Worm (Caenorhabditis elegans) whole organism, dauer: ENCODE results near the gene msp-56.

Source experiments
- unc-62 ChIP-seq: sonication (generic microtip); optimal IDR thresholded peaks from 2 replicates; lab custom pipeline; 2017; ENCODE audit warnings: missing biosample characterization, missing genetic modification reagents, missing genetic modification characterization

msp-56 gene

DNA sequence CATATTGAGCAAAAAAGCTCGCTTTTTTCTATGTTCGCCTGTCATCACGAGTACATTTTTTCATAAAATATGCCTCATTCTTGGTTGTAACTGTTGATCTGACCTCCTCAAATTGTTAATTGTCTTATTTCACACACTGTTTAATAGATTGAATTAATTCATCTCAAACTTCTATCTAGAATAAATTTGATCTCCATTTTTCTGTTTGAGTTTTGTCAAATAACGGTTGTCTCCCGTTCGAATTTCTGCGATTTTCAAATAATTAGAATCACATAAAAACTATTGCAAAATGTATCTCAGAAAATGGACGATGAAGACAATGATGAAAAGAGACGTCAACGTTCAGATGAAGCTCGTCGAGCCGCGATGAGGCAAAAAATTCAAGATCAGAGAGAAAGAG is 20.6 kb downstream of the msp-56 start, which contains the start of gene K07F5.14:
Gene K07F5.14, plus strand, starts transcription at position 301 of the 400 bp plus-strand sequence.
- TF ChIP-seq unc-62 (GFP tag; lab: Kevin White, UChicago) = no peak

DNA sequence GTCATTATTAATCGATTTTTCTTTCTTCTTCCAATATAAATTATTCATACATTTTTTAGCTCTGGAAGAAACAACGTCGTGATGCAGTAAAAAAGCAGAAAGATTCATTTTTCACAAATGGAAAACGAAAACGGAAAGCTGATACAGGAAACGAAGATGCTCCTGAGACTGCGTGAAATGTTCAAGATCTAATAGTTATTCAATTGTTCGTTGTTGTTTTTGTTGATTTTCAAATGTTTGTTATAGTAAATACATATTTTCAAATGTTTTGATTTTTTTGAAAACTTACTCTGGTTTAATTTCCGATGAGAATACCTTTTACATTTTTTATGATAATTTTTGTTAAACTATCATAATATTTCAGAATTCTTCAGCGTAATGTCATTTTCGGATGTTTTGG is 22.5 kb downstream of the msp-56 start, which contains the start of gene K07F5.16:
Gene K07F5.16, plus strand, starts transcription at position 301 of the 400 bp plus-strand sequence.
- no peak for TF ChIP-seq unc-62 (GFP tag; lab: Kevin White, UChicago)

ce11 chrIV:9864778-9865177 is 23.4 kb downstream of the msp-56 start, which contains the start of the genes K07F5.15 and K07F5.22:
K07F5.15 (plus strand) TSS chrIV:9865078.
K07F5.22 (plus strand) TSS chrIV:9865078.
- TF ChIP-seq unc-62 (GFP tag; lab: Kevin White, UChicago) = no peak

ce11 chrIV:9866865-9867264 is 25.5 kb downstream of the msp-56 start:
- no peak for TF ChIP-seq unc-62 (GFP tag; lab: Kevin White, UChicago)

- no peak for TF ChIP-seq unc-62 (GFP tag; lab: Kevin White, UChicago)
These were observed 26.6 kb downstream of the msp-56 start for ce11 chrIV:9867915-9868314.

DNA sequence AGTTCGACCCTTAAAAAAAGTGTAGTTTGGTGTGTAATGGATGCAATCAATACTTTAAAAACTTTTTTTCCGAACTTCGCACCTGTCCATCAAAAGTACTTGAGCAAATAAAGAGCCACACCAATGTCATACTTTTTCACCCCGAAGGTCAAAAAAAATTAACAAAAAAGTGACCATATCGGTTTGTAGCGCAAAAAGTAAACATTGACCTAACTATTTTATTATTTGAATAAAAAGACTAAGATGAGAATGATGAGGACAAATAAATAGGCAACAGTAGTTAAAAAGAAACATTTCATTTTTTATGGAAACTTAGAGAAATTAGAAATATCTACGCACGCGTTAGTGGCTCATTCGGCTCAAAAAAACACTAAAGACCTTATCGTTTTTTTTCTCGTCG is 28.0 kb downstream of the msp-56 start:
- TF ChIP-seq unc-62 (GFP tag; lab: Kevin White, UChicago) = no peak

- no peak for TF ChIP-seq unc-62 (GFP tag; lab: Kevin White, UChicago)
These were observed 30.9 kb downstream of the msp-56 start for ce11 chrIV:9872210-9872609.

ce11 chrIV:9872786-9873185 is 31.4 kb downstream of the msp-56 start:
- TF ChIP-seq unc-62 (GFP tag; lab: Kevin White, UChicago) = no peak

- TF ChIP-seq unc-62 (GFP tag; lab: Kevin White, UChicago) = no peak
These were observed 32.5 kb downstream of the msp-56 start for ce11 chrIV:9873837-9874236.

DNA sequence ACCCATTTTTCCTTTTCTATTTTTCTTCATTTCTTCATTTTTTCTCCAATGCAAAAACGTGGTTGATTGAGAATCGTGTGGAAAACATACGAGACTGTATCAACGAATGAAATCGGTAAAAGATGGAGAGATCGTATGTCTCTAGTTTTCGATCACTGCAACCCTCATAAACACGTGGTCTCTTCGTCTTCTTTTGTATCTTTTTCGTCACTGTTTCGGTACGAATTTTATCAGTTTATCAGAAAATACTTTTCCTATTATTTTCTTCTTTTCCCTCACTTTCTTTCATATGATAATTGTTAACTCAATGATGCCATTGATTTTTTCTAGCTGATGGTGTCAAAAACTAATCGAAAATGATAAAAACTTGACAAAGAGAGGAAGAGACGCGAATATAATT is 34.3 kb downstream of the msp-56 start:
- TF ChIP-seq unc-62 (GFP tag; lab: Kevin White, UChicago) = no peak

DNA sequence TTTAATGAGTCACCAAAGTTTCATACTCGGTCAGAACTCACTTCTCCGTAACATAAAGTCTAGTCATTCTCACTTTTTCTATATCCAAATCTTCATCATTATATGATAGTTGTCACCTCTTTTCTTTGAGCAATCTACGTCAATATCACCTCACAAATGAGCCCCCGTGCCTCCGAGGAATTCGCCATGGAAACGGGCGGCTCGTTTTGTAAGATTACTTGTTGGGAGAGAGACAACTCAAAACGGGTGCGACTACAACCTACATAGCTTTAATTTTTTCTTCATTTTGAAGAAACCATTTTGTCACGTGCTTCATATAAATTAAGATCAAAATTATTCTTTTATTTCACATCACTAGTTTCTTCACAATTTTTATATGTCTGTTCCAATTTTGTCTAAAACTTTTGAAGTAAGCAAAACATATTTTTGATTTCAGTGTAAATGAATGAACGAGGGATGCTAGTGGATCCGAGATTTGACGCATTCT is 37.6 kb downstream of the msp-56 start, which contains the start of gene nhr-4:
Gene nhr-4, plus strand, starts transcription at position 437 of the 487 bp plus-strand sequence.
- TF ChIP-seq unc-62 (GFP tag; lab: Kevin White, UChicago) = no peak

- no peak for TF ChIP-seq unc-62 (GFP tag; lab: Kevin White, UChicago)
These were observed 42.9 kb downstream of the msp-56 start, which contains the start of the genes prp-18 and mccc-1 for ce11 chrIV:9884257-9884656. prp-18 (minus strand) TSS chrIV:9884383. mccc-1 (plus strand) TSS chrIV:9884570.

ce11 chrIV:9889857-9890256 is 48.5 kb downstream of the msp-56 start, which contains the start of gene ttbk-3:
ttbk-3 (minus strand) TSS chrIV:9889957.
- no peak for TF ChIP-seq unc-62 (GFP tag; lab: Kevin White, UChicago)
